Fruit fly (Drosophila melanogaster) whole organism, pupa: Measurements from ENCODE around the gene Trf4-1.

Experiments used
- CG10348 ChIP-seq: fragments of 200-800 bp; sonication (Bioruptor generic); IDR thresholded peaks from 2 replicates; pipeline ENCODE4 v1.3.6; 2022; ENCODE audit warnings: missing biosample characterization, missing genetic modification characterization
- CG13204 ChIP-seq: fragments of 200-800 bp; sonication (Bioruptor generic); optimal IDR thresholded peaks from 2 replicates; lab custom pipeline; 2018; ENCODE audit warnings: missing biosample characterization, mild to moderate bottlenecking, missing genetic modification characterization, moderate library complexity
- CG14655 ChIP-seq: fragments of 200-800 bp; sonication (Bioruptor generic); optimal IDR thresholded peaks from 3 replicates; lab custom pipeline; 2017; ENCODE audit warnings: mild to moderate bottlenecking, missing biosample characterization, missing genetic modification reagents, missing genetic modification characterization
- CG15710 ChIP-seq: fragments of 200-800 bp; sonication (Bioruptor generic); optimal IDR thresholded peaks from 2 replicates; lab custom pipeline; 2018; ENCODE audit warnings: missing biosample characterization, mild to moderate bottlenecking, missing genetic modification characterization, moderate library complexity
- CG17806 ChIP-seq: fragments of 200-800 bp; sonication (Bioruptor generic); optimal IDR thresholded peaks from 2 replicates; lab custom pipeline; 2018; ENCODE audit warnings: missing biosample characterization, mild to moderate bottlenecking, missing genetic modification characterization, moderate library complexity
- CG34367 ChIP-seq: fragments of 200-800 bp; sonication (Bioruptor generic); optimal IDR thresholded peaks from 2 replicates; lab custom pipeline; 2018; ENCODE audit warnings: missing biosample characterization, mild to moderate bottlenecking, missing genetic modification characterization
- CG8159 ChIP-seq: fragments of 200-800 bp; sonication (Bioruptor generic); optimal IDR thresholded peaks from 3 replicates; lab custom pipeline; 2018; ENCODE audit warnings: missing biosample characterization, mild to moderate bottlenecking, missing genetic modification characterization, moderate library complexity
- Ets98B ChIP-seq: fragments of 200-800 bp; sonication (Bioruptor generic); IDR thresholded peaks from 2 replicates; pipeline ENCODE4 v1.3.6; 2022; ENCODE audit warnings: missing biosample characterization, missing genetic modification characterization
- Pif1A ChIP-seq: fragments of 200-800 bp; sonication (Bioruptor generic); optimal IDR thresholded peaks from 3 replicates; lab custom pipeline; 2016; ENCODE audit warnings: missing biosample characterization, missing genetic modification characterization
- Pif1B ChIP-seq: fragments of 200-800 bp; sonication (Bioruptor generic); optimal IDR thresholded peaks from 3 replicates; lab custom pipeline; 2016; ENCODE audit warnings: missing biosample characterization, missing genetic modification characterization
- fd96Ca ChIP-seq: fragments of 200-800 bp; sonication (Bioruptor generic); IDR thresholded peaks from 3 replicates; pipeline ENCODE4 v1.3.6; 2022; ENCODE audit warnings: missing biosample characterization, missing genetic modification characterization
- gl ChIP-seq: fragments of 200-800 bp; sonication (Bioruptor generic); optimal IDR thresholded peaks from 2 replicates; lab custom pipeline; 2018; ENCODE audit warnings: missing biosample characterization, mild to moderate bottlenecking, missing genetic modification characterization

- TF ChIP-seq CG15710 (tag; lab: Kevin White, UChicago) (no peak), Ets98B (GFP tag; lab: Robert Waterston, UW) (no peak), CG8159 (no peak), CG14655 (GFP tag; lab: Kevin White, UChicago) (no peak), gl (tag; lab: Kevin White, UChicago) (no peak), CG34367 (tag; lab: Kevin White, UChicago) (no peak), CG13204 (GFP tag; lab: Kevin White, UChicago) (no peak), CG17806 (no peak), CG10348 (GFP tag; lab: Robert Waterston, UW) (no peak), Pif1B (GFP tag; lab: Kevin White, UChicago) (no peak), fd96Ca (GFP tag; lab: Robert Waterston, UW) (no peak), Pif1A (no peak)
These were observed 56.8 kb downstream of the Trf4-1 start for dm6 chrX:8616787-8617432.
